Worm (Caenorhabditis elegans) whole organism, L1 larva: Measurements from ENCODE around the gene cyp-31A2.

Experiments used
- blmp-1 ChIP-seq: fragments of 150-350 bp; optimal IDR thresholded peaks from 2 replicates; lab custom pipeline; 2014; ENCODE audit warnings: missing biosample characterization, missing genetic modification characterization
- elt-3 ChIP-seq, 6 experiments: fragments of 150-350 bp in 1 of 6; sonication (generic microtip); optimal IDR thresholded peaks; 2 replicates each; lab custom pipeline; 2017 to 2018; ENCODE audit warnings: missing biosample characterization in 6 of 6, missing genetic modification characterization in 6 of 6, inconsistent platforms in 1 of 6
- nhr-12 ChIP-seq: sonication (generic microtip); optimal IDR thresholded peaks from 2 replicates; lab custom pipeline; 2017; ENCODE audit warnings: missing biosample characterization, missing genetic modification characterization
- nhr-76 ChIP-seq: sonication (generic microtip); optimal IDR thresholded peaks from 2 replicates; lab custom pipeline; 2017; ENCODE audit warnings: missing biosample characterization, missing genetic modification characterization

ce11 chrIV:11425442-11425841 is 21.7 kb downstream of the cyp-31A2 start, which contains the start of gene kin-4:
- TF ChIP-seq elt-3 (tag; optimal IDR thresholded peaks at IDR 0.05; lab: Kevin White, UChicago) (no peak), nhr-76 (no peak), nhr-12 (tag; lab: Kevin White, UChicago) (no peak), blmp-1 (no peak)
